Worm (Caenorhabditis elegans) whole organism, young adult: ENCODE data around the gene Y44F5A.1.

Source experiments
- T07F8.4 ChIP-seq: sonication (generic microtip); optimal IDR thresholded peaks from 2 replicates; lab custom pipeline; 2016; ENCODE audit warnings: mild to moderate bottlenecking, missing genetic modification characterization, moderate library complexity, missing compliant biosample characterization
- lin-26 ChIP-seq: fragments of 200-800 bp; sonication (Bioruptor generic); IDR thresholded peaks from 2 replicates; pipeline ENCODE4 v1.3.6; 2022; ENCODE audit warnings: missing genetic modification reagents, missing genetic modification characterization, missing compliant biosample characterization

DNA sequence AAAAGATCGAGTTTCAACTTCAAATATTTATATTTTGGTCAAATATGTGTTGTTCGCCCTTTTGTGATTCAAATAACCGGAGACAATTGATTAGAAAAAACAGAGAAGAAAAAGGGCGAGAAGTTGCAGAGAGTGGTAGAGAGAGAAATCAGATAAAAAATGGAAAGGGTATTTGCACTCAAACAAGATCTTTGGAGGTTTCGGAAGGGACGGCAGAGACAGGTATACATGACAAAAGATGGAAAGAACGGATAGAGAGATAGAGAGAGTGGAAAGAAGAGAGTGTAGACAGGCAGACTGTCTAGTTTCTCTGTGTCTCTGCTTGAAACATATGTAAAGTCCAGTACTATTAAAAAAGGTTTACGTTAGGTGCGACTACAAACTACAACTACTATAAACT is 11.3 kb downstream of the Y44F5A.1 start:
- TF ChIP-seq T07F8.4 (tag; lab: Kevin White, UChicago) = no peak
- no peak for TF ChIP-seq lin-26 (GFP tag; lab: Robert Waterston, UW)
